Fruit fly (Drosophila melanogaster): ENCODE measurements around the gene mRpL48.

The mRpL48 gene

dm6 chr2L:1710224-1710623, at the start of gene mRpL48, which contains the start of gene CG17660:
TSS of gene mRpL48 (plus strand) at chr2L:1710462.
TSS of gene CG17660 (minus strand) at chr2L:1710421.
- TF ChIP-seq ovo (GFP tag; optimal IDR thresholded peaks at IDR 0.05) (peak; percentile 40), CG7101 (tag; optimal IDR thresholded peaks at IDR 0.05) (peak; percentile 17), cnc (optimal IDR thresholded peaks at IDR 0.05) (no peak), Mnt (GFP tag; optimal IDR thresholded peaks at IDR 0.05) (peak; percentile 62), pad (GFP tag; optimal IDR thresholded peaks at IDR 0.05) (no peak), cic (GFP tag; optimal IDR thresholded peaks at IDR 0.05) (peak; percentile 22), CG1620 (GFP tag; optimal IDR thresholded peaks at IDR 0.05) (peak; percentile 19), toe (GFP tag; optimal IDR thresholded peaks at IDR 0.05) (no peak), CG14711 (tag; optimal IDR thresholded peaks at IDR 0.05) (peak; percentile 10), CG11617 (GFP tag; optimal IDR thresholded peaks at IDR 0.05) (peak; percentile 33), tj (GFP tag; optimal IDR thresholded peaks at IDR 0.05) (no peak), bab1 (GFP tag; optimal IDR thresholded peaks at IDR 0.05) (peak; percentile 32)

dm6 chr2L:1663066-1663465, 47.2 kb upstream of the mRpL48 start:
- no peak for TF ChIP-seq bab1 (GFP tag; optimal IDR thresholded peaks at IDR 0.05)
- no peak for TF ChIP-seq CG11617 (GFP tag; optimal IDR thresholded peaks at IDR 0.05)
- no peak for TF ChIP-seq ovo (GFP tag; optimal IDR thresholded peaks at IDR 0.05)
- TF ChIP-seq Clk (GFP tag; optimal IDR thresholded peaks at IDR 0.05): no peak
- no peak for TF ChIP-seq cnc (optimal IDR thresholded peaks at IDR 0.05)
- no peak for TF ChIP-seq Crg-1 (GFP tag; optimal IDR thresholded peaks at IDR 0.05)
- TF ChIP-seq cic (GFP tag; optimal IDR thresholded peaks at IDR 0.05): no peak
- no peak for TF ChIP-seq tj (GFP tag; optimal IDR thresholded peaks at IDR 0.05)
- no peak for TF ChIP-seq pad (GFP tag; optimal IDR thresholded peaks at IDR 0.05)
- no peak for TF ChIP-seq CG1620 (GFP tag; optimal IDR thresholded peaks at IDR 0.05)
- no peak for TF ChIP-seq toe (GFP tag; optimal IDR thresholded peaks at IDR 0.05)
- no peak for TF ChIP-seq CG12768 (GFP tag; optimal IDR thresholded peaks at IDR 0.05)
- no peak for TF ChIP-seq CG14711 (tag; optimal IDR thresholded peaks at IDR 0.05)
- no peak for TF ChIP-seq Mnt (GFP tag; optimal IDR thresholded peaks at IDR 0.05)

- TF ChIP-seq CG14711 (tag; optimal IDR thresholded peaks at IDR 0.05) (no peak), CG7101 (tag; optimal IDR thresholded peaks at IDR 0.05) (no peak), Crg-1 (GFP tag; optimal IDR thresholded peaks at IDR 0.05) (no peak), CG7045 (GFP tag; optimal IDR thresholded peaks at IDR 0.05) (no peak), Clk (GFP tag; optimal IDR thresholded peaks at IDR 0.05) (no peak), CG1620 (GFP tag; optimal IDR thresholded peaks at IDR 0.05) (no peak), cnc (optimal IDR thresholded peaks at IDR 0.05) (no peak), Mnt (GFP tag; optimal IDR thresholded peaks at IDR 0.05) (no peak), CG33017 (tag; optimal IDR thresholded peaks at IDR 0.05) (no peak), bab1 (GFP tag; optimal IDR thresholded peaks at IDR 0.05) (no peak), cic (GFP tag; optimal IDR thresholded peaks at IDR 0.05) (no peak), pad (GFP tag; optimal IDR thresholded peaks at IDR 0.05) (no peak), Hr96 (GFP tag; optimal IDR thresholded peaks at IDR 0.05) (no peak), toe (GFP tag; optimal IDR thresholded peaks at IDR 0.05) (no peak), CG11617 (GFP tag; optimal IDR thresholded peaks at IDR 0.05) (no peak), tj (GFP tag; optimal IDR thresholded peaks at IDR 0.05) (no peak)
Observed at dm6 chr2L:1665879-1666278, 44.4 kb upstream of the mRpL48 start.

- no peak for TF ChIP-seq toe (GFP tag; optimal IDR thresholded peaks at IDR 0.05)
- TF ChIP-seq Crg-1 (GFP tag; optimal IDR thresholded peaks at IDR 0.05): no peak
- TF ChIP-seq bab1 (GFP tag; optimal IDR thresholded peaks at IDR 0.05): no peak
Observed at dm6 chr2L:1666789-1667188, 43.5 kb upstream of the mRpL48 start.

dm6 chr2L:1667483-1667882, 42.8 kb upstream of the mRpL48 start:
- TF ChIP-seq CG14711 (tag; optimal IDR thresholded peaks at IDR 0.05) (no peak), Hr96 (GFP tag; optimal IDR thresholded peaks at IDR 0.05) (no peak), CG12768 (GFP tag; optimal IDR thresholded peaks at IDR 0.05) (no peak), Mnt (GFP tag; optimal IDR thresholded peaks at IDR 0.05) (no peak), ovo (GFP tag; optimal IDR thresholded peaks at IDR 0.05) (no peak), kay (GFP tag; ENCODE audit: borderline replicate concordance) (no peak), bab1 (GFP tag; optimal IDR thresholded peaks at IDR 0.05) (no peak), pad (GFP tag; optimal IDR thresholded peaks at IDR 0.05) (no peak), CG33017 (tag; optimal IDR thresholded peaks at IDR 0.05) (no peak), Crg-1 (GFP tag; optimal IDR thresholded peaks at IDR 0.05) (no peak), CG1620 (GFP tag; optimal IDR thresholded peaks at IDR 0.05) (no peak), CG5204 (GFP tag; optimal IDR thresholded peaks at IDR 0.05) (no peak)

- no peak for TF ChIP-seq tj (GFP tag; optimal IDR thresholded peaks at IDR 0.05)
- no peak for TF ChIP-seq CG7045 (GFP tag; optimal IDR thresholded peaks at IDR 0.05)
- TF ChIP-seq kay (GFP tag; ENCODE audit: borderline replicate concordance): no peak
- no peak for TF ChIP-seq CG12768 (GFP tag; optimal IDR thresholded peaks at IDR 0.05)
- no peak for TF ChIP-seq Hr96 (GFP tag; optimal IDR thresholded peaks at IDR 0.05)
- TF ChIP-seq CG14711 (tag; optimal IDR thresholded peaks at IDR 0.05): no peak
- TF ChIP-seq CG11617 (GFP tag; optimal IDR thresholded peaks at IDR 0.05): no peak
- no peak for TF ChIP-seq Crg-1 (GFP tag; optimal IDR thresholded peaks at IDR 0.05)
- no peak for TF ChIP-seq cic (GFP tag; optimal IDR thresholded peaks at IDR 0.05)
- TF ChIP-seq cnc (optimal IDR thresholded peaks at IDR 0.05): no peak
- no peak for TF ChIP-seq pad (GFP tag; optimal IDR thresholded peaks at IDR 0.05)
- TF ChIP-seq Mnt (GFP tag; optimal IDR thresholded peaks at IDR 0.05): no peak
- no peak for TF ChIP-seq CG33017 (tag; optimal IDR thresholded peaks at IDR 0.05)
- TF ChIP-seq Clk (GFP tag; optimal IDR thresholded peaks at IDR 0.05): no peak
- TF ChIP-seq bab1 (GFP tag; optimal IDR thresholded peaks at IDR 0.05): no peak
- TF ChIP-seq ovo (GFP tag; optimal IDR thresholded peaks at IDR 0.05): no peak
- no peak for TF ChIP-seq CG5204 (GFP tag; optimal IDR thresholded peaks at IDR 0.05)
- no peak for TF ChIP-seq CG7101 (tag; optimal IDR thresholded peaks at IDR 0.05)
- no peak for TF ChIP-seq CG1620 (GFP tag; optimal IDR thresholded peaks at IDR 0.05)
Observed at dm6 chr2L:1668616-1669020, 41.6 kb upstream of the mRpL48 start.

Data from whole organism, adult.